Fruit fly (Drosophila melanogaster): Measurements from ENCODE around the gene Cpr73D.

The Cpr73D gene

DNA sequence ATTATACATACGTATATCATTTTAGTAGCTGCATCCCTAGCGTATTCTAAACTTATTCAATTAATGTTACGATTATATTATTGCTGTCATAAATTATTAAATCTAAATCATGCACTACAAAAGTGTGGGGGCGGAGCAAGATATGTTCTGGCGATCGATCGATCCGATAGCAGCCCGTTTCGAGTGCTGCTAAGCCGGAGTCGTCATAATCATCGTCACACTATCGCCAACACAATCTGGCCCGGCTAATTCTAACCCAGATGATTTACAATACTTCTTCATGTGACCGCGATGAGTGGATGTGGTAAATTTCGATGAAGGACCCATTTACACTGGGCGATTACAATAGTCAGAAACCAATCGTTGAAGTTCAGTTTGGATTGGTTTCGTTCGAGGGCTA, 37.3 kb upstream of the Cpr73D start:
- no peak for TF ChIP-seq OdsH (GFP tag; optimal IDR thresholded peaks at IDR 0.05)
- no peak for TF ChIP-seq brk (GFP tag; optimal IDR thresholded peaks at IDR 0.05)
- TF ChIP-seq pan (optimal IDR thresholded peaks at IDR 0.05), result no peak
- no peak for TF ChIP-seq CG9705 (GFP tag; optimal IDR thresholded peaks at IDR 0.05)
- TF ChIP-seq lola (GFP tag; optimal IDR thresholded peaks at IDR 0.05), result no peak
- no peak for TF ChIP-seq br (GFP tag; optimal IDR thresholded peaks at IDR 0.05)
- TF ChIP-seq Mio (GFP tag; optimal IDR thresholded peaks at IDR 0.05), result no peak

DNA sequence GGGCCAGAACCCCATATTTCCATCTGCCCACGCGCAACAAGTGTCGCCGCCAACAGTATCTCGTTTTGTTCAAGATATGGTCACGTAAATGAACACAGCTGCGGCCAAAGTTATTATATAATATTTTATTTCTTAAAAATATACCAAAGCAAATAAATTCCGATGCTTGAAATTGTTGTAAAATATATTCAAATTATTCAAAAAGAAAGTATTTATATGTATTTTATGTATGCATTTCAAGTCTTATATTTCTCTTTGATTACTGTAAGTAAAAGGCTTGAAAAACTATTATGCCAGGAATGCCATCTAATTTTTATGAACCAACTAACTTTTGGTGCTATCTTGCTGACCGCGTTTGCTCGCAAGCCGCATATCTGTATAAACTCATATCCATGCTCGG, 31.7 kb upstream of the Cpr73D start:
- TF ChIP-seq tai (GFP tag; optimal IDR thresholded peaks at IDR 0.05) (no peak), br (GFP tag; optimal IDR thresholded peaks at IDR 0.05) (peak; percentile 81), HLH106 (tag; optimal IDR thresholded peaks at IDR 0.05) (peak; percentile 85), Sp1 (GFP tag; optimal IDR thresholded peaks at IDR 0.05) (peak; percentile 91), woc (GFP tag; optimal IDR thresholded peaks at IDR 0.05) (peak; percentile 73), sage (GFP tag; optimal IDR thresholded peaks at IDR 0.05) (no peak), Abd-B (GFP tag; optimal IDR thresholded peaks at IDR 0.05) (no peak), CG9705 (GFP tag; optimal IDR thresholded peaks at IDR 0.05) (peak; percentile 47), foxo (GFP tag; optimal IDR thresholded peaks at IDR 0.05) (peak in 1 of 2 experiments; percentile 80), fru (GFP tag; optimal IDR thresholded peaks at IDR 0.05) (peak; percentile 84), psq (GFP tag; optimal IDR thresholded peaks at IDR 0.05) (peak; percentile 81), CG32264 (GFP tag; optimal IDR thresholded peaks at IDR 0.05) (peak; percentile 29), Rel (GFP tag; optimal IDR thresholded peaks at IDR 0.05) (no peak), Rel (tag; optimal IDR thresholded peaks at IDR 0.05) (peak; percentile 21), ey (GFP tag; optimal IDR thresholded peaks at IDR 0.05) (peak; percentile 67), N (GFP tag; optimal IDR thresholded peaks at IDR 0.05) (no peak), h (GFP tag; optimal IDR thresholded peaks at IDR 0.05) (peak; percentile 82), OdsH (GFP tag; optimal IDR thresholded peaks at IDR 0.05) (peak; percentile 84), rgr (GFP tag; optimal IDR thresholded peaks at IDR 0.05) (peak; percentile 76), dl (GFP tag; optimal IDR thresholded peaks at IDR 0.05; ENCODE audit: insufficient read depth in 1 of 2, partially characterized antibody in 2 of 2) (no peak)

DNA sequence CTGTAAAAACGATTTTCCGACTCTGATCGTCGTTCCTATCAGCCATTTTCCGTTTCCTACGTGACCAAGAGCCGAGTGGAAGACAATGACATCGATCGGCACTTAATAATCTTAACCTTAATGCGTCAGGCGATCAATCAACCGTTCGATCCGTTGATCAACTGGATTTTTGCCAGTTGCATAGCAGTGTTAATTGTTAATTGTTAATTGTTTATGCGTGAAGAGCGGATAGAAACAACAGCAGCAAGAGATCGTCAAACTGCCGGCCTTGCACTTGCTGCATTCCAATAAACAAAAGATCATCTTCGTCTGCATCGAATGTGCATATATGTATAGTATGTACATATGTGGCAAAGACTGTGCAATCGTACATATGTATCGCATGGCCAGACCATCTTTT, 31.0 kb upstream of the Cpr73D start:
- TF ChIP-seq CrebA (GFP tag; optimal IDR thresholded peaks at IDR 0.05; ENCODE audit: borderline replicate concordance), result no peak
- no peak for TF ChIP-seq fru (GFP tag; optimal IDR thresholded peaks at IDR 0.05)
- no peak for TF ChIP-seq brk (GFP tag; optimal IDR thresholded peaks at IDR 0.05)
- TF ChIP-seq Hr78 (GFP tag; optimal IDR thresholded peaks at IDR 0.05), result no peak
- TF ChIP-seq lola (GFP tag; optimal IDR thresholded peaks at IDR 0.05), result no peak

DNA sequence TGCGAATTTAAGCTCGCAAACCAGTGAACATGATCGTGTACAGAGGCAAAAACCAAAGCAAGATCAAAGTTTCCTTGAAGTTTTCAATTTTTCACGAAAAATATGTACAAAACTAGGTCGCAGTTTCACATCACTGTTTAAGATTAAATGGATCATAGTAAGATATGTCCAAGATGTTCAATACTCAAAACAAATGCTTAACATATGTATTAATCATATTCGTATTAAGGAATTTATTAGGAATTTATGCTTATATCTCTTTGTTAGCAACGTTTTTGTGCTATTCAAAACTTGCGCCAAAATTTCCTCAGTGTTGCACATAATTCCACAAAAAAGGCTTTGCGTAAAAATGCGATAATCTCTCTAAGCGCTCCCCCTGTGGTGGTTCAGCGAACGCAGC, 29.9 kb upstream of the Cpr73D start:
- no peak for TF ChIP-seq GATAd (GFP tag; optimal IDR thresholded peaks at IDR 0.05)
- TF ChIP-seq brk (GFP tag; optimal IDR thresholded peaks at IDR 0.05), result no peak
- TF ChIP-seq Myc (optimal IDR thresholded peaks at IDR 0.05), result no peak
- TF ChIP-seq CG9705 (GFP tag; optimal IDR thresholded peaks at IDR 0.05), result no peak
- no peak for TF ChIP-seq dsf (GFP tag; optimal IDR thresholded peaks at IDR 0.05; ENCODE audit: borderline replicate concordance)
- no peak for TF ChIP-seq Hnf4 (GFP tag; optimal IDR thresholded peaks at IDR 0.05)
- TF ChIP-seq psq (GFP tag; optimal IDR thresholded peaks at IDR 0.05), result no peak
- no peak for TF ChIP-seq pan (optimal IDR thresholded peaks at IDR 0.05)
- no peak for TF ChIP-seq N (GFP tag; optimal IDR thresholded peaks at IDR 0.05)
- no peak for TF ChIP-seq sage (GFP tag; optimal IDR thresholded peaks at IDR 0.05)

DNA sequence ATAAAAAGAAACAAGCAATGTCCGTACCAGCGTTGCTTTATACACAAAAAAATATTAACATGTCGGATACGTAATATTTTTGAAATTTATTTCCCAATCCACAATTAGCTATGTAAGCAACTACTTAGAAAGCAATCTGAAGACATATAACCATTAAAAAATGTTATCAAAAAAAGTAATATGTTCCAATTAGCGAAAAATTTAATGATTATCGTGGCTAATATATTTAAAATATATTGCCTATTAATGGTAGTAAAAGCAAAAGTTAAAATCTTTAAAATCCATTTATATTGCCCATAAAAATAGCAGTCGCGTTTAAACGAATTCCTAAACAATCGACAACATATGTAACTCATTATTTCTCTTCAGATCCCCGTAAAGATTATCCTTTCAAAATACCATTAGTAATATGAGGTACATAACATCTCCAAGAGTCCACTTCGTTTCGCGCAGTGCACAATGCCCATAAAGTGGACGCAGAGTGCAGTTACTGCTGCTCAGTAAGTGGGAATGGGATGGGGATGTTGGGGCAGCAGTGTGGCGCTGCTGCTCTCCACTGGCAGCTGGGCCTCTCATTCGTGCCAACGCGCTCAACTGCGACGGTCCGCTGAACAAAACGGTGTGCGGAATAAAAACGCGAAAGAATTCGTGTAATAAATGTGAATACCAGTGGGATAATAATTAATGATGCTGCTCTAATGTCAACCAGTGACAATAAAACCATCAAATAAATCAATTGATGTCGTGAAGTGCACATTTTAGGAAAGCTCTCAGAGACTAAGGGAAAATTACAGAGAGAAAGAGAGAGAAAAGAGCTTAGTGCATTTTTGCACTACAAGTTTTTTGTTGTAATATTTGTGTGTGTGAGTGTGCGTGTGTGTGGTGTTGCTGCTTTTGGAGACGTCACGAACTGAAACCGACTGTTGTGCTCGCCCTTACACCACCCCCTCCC, 28.8 kb upstream of the Cpr73D start:
- TF ChIP-seq woc (GFP tag; optimal IDR thresholded peaks at IDR 0.05) (peak; percentile 67), Dif (GFP tag; optimal IDR thresholded peaks at IDR 0.05; ENCODE audit: partially characterized antibody) (peak; percentile 58), br (GFP tag; optimal IDR thresholded peaks at IDR 0.05) (peak; percentile 16), dl (GFP tag; optimal IDR thresholded peaks at IDR 0.05; ENCODE audit: insufficient read depth in 1 of 2, partially characterized antibody in 2 of 2) (peak in 1 of 2 experiments; percentile 43), h (GFP tag; optimal IDR thresholded peaks at IDR 0.05) (peak; percentile 60), psq (GFP tag; optimal IDR thresholded peaks at IDR 0.05) (peak; percentile 43), lola (GFP tag; optimal IDR thresholded peaks at IDR 0.05) (no peak), rgr (GFP tag; optimal IDR thresholded peaks at IDR 0.05) (peak; percentile 56), ey (GFP tag; optimal IDR thresholded peaks at IDR 0.05) (peak; percentile 62), Dfd (GFP tag; optimal IDR thresholded peaks at IDR 0.05) (no peak), jim (GFP tag; optimal IDR thresholded peaks at IDR 0.05) (no peak), fru (GFP tag; optimal IDR thresholded peaks at IDR 0.05) (peak; percentile 56), foxo (GFP tag; optimal IDR thresholded peaks at IDR 0.05) (peak in 1 of 2 experiments; percentile 62), dmrt93B (GFP tag; optimal IDR thresholded peaks at IDR 0.05) (peak; percentile 49), OdsH (GFP tag; optimal IDR thresholded peaks at IDR 0.05) (peak; percentile 37), CG32264 (GFP tag; optimal IDR thresholded peaks at IDR 0.05) (no peak), Sp1 (GFP tag; optimal IDR thresholded peaks at IDR 0.05) (peak; percentile 69), brk (GFP tag; optimal IDR thresholded peaks at IDR 0.05) (peak; percentile 20), Hnf4 (GFP tag; optimal IDR thresholded peaks at IDR 0.05) (no peak), sv (GFP tag; optimal IDR thresholded peaks at IDR 0.05) (peak; percentile 13), Vsx2 (GFP tag; optimal IDR thresholded peaks at IDR 0.05; ENCODE audit: partially characterized antibody) (peak; percentile 67), Rel (GFP tag; optimal IDR thresholded peaks at IDR 0.05) (no peak), Rel (tag; optimal IDR thresholded peaks at IDR 0.05) (peak; percentile 32), HLH106 (tag; optimal IDR thresholded peaks at IDR 0.05) (peak; percentile 65)
